Fruit fly (Drosophila melanogaster): Measurements from ENCODE around the gene Best1.

The Best1 gene

DNA sequence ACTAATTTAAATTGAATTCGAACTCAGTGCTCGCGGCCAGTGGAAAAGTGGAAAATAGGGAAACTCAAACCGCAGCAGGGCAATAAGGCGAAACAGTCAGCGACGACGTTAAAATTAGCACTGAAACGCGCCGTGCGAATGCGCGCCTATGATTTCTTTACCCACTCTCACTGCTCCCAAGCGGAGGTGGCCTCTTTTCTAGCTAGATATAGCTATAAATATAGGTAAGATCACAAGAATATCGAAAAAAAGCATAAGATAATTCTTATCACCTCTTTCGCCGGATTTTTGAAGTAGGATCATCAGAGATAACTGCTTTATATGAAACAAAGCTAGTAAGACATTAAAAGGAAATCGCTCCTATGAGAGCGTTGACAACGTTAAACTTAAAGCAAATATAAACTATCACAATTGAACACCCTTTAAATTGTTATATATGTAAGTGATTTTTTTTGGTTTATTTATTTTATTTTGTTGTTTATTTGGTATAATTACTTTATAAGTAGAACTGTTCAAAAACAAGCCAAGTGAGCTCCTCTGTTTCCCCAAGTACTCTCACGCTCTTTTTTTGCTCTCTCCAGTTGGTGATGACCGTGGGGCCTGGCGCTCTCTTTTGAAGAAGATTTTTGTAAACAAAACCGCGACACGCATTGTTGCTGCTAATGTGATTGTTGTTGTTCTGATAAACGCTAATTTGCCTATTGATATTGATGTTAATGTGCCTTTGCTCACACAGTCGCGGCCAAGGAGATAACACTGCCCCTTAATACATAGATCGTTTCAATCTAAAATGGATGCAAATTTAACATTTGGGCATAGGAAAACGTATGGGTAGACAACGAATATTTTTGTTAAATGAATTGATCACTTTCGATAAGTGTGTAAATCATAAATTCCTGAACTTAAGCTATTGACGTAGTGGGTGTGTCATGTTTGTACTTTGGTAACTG lies 30.4 kb downstream of the Best1 start, which contains the start of gene tws (continued):
- TF ChIP-seq CG9817 (tag; optimal IDR thresholded peaks at IDR 0.05) (peak; percentile 37), ssp (GFP tag; IDR thresholded peaks at IDR 0.05) (no peak), CG1792 (GFP tag; optimal IDR thresholded peaks at IDR 0.05) (peak; percentile 21), CG8089 (GFP tag; optimal IDR thresholded peaks at IDR 0.05) (peak; percentile 37), gsb-n (tag; optimal IDR thresholded peaks at IDR 0.05) (no peak), Adf1 (GFP tag; IDR thresholded peaks at IDR 0.05) (peak; percentile 7; the same call in 1 of the 2 replicates), bowl (GFP tag; IDR thresholded peaks at IDR 0.05) (no peak), CG11696 (GFP tag; IDR thresholded peaks at IDR 0.05) (peak; percentile 95), CG4820 (GFP tag; optimal IDR thresholded peaks at IDR 0.05) (peak; percentile 4), HHEX (GFP tag; optimal IDR thresholded peaks at IDR 0.05) (no peak), ewg (GFP tag; optimal IDR thresholded peaks at IDR 0.05) (peak; percentile 32), pzg (GFP tag; optimal IDR thresholded peaks at IDR 0.05) (no peak), Bgb (GFP tag; IDR thresholded peaks at IDR 0.05; ENCODE audit: partially characterized antibody) (peak; percentile 46; the same call in 1 of the 2 replicates), CG33557 (GFP tag; optimal IDR thresholded peaks at IDR 0.05) (no peak), PHDP (tag; optimal IDR thresholded peaks at IDR 0.05) (peak; percentile 70), CG7372 (GFP tag; IDR thresholded peaks at IDR 0.05) (no peak), CG31441 (GFP tag; IDR thresholded peaks at IDR 0.05) (peak; percentile 68), CG6654 (GFP tag; optimal IDR thresholded peaks at IDR 0.05) (no peak), CG14441 (GFP tag; IDR thresholded peaks at IDR 0.05) (peak; percentile 72), CG6791 (GFP tag; IDR thresholded peaks at IDR 0.05; ENCODE audit: partially characterized antibody) (0 out of 3 replicates have a peak, but pooled peaks have one; percentile 37), odd (GFP tag; optimal IDR thresholded peaks at IDR 0.05) (peak; percentile 52), luna (GFP tag; optimal IDR thresholded peaks at IDR 0.05) (no peak), CG10959 (GFP tag; IDR thresholded peaks at IDR 0.05) (no peak), chinmo (GFP tag; IDR thresholded peaks at IDR 0.05; ENCODE audit: partially characterized antibody) (peak; percentile 66; the same call in 2 of the 4 replicates), CG34224 (GFP tag; IDR thresholded peaks at IDR 0.05; ENCODE audit: partially characterized antibody) (no peak), CG18262 (tag; optimal IDR thresholded peaks at IDR 0.05) (peak; percentile 57), hb (GFP tag; IDR thresholded peaks at IDR 0.05; ENCODE audit: partially characterized antibody) (no peak), CG7839 (tag; optimal IDR thresholded peaks at IDR 0.05) (peak; percentile 51), row (GFP tag; IDR thresholded peaks at IDR 0.05) (peak; percentile 90), CG1529 (GFP tag; optimal IDR thresholded peaks at IDR 0.05) (peak; percentile 24), slou (GFP tag; optimal IDR thresholded peaks at IDR 0.05) (no peak), Mad (GFP tag; optimal IDR thresholded peaks at IDR 0.05) (peak; percentile 16), CG32532 (GFP tag; IDR thresholded peaks at IDR 0.05) (peak; percentile 69), B-H1 (GFP tag; IDR thresholded peaks at IDR 0.05) (no peak; the same call in 2 of the 3 replicates), CG12155 (GFP tag; optimal IDR thresholded peaks at IDR 0.05) (no peak), Xrp1 (GFP tag; IDR thresholded peaks at IDR 0.05) (0 out of 2 replicates have a peak, but pooled peaks have one; percentile 13), inv (GFP tag; IDR thresholded peaks at IDR 0.05; ENCODE audit: partially characterized antibody) (no peak), sisA (GFP tag; IDR thresholded peaks at IDR 0.05) (no peak), her (GFP tag; optimal IDR thresholded peaks at IDR 0.05) (peak; percentile 74), ash1 (GFP tag; optimal IDR thresholded peaks at IDR 0.05) (no peak), HLH54F (GFP tag; optimal IDR thresholded peaks at IDR 0.05) (peak; percentile 13), Rx (GFP tag; IDR thresholded peaks at IDR 0.05) (no peak), gt (GFP tag; IDR thresholded peaks at IDR 0.05) (no peak), Blimp-1 (GFP tag; optimal IDR thresholded peaks at IDR 0.05) (peak; percentile 32), Meics (GFP tag; optimal IDR thresholded peaks at IDR 0.05) (peak; percentile 56), CG14860 (GFP tag; IDR thresholded peaks at IDR 0.05; ENCODE audit: partially characterized antibody) (no peak), kay (GFP tag; optimal IDR thresholded peaks at IDR 0.05) (no peak), mam (GFP tag; optimal IDR thresholded peaks at IDR 0.05) (peak; percentile 48)
